Fruit fly (Drosophila melanogaster) whole organism, embryonic: ENCODE results near the gene gce.

Source experiments
- Adf1 ChIP-seq: fragments of 200-800 bp; sonication (Bioruptor generic); IDR thresholded peaks from 2 replicates; pipeline ENCODE4 v1.3.6; 2022; ENCODE audit warnings: missing biosample characterization, missing genetic modification characterization
- BEAF-32 ChIP-seq: fragments of 200-800 bp; sonication (Bioruptor generic); optimal IDR thresholded peaks from 3 replicates; lab custom pipeline; 2017; ENCODE audit warnings: missing biosample characterization, missing genetic modification characterization, mild to moderate bottlenecking, moderate library complexity, missing genetic modification reagents
- CG10147 ChIP-seq: fragments of 200-800 bp; sonication (Bioruptor generic); optimal IDR thresholded peaks from 2 replicates; lab custom pipeline; 2019; ENCODE audit warnings: missing biosample characterization, mild to moderate bottlenecking, missing genetic modification characterization, moderate library complexity
- CG13123 ChIP-seq: fragments of 200-800 bp; sonication (Bioruptor generic); optimal IDR thresholded peaks from 2 replicates; lab custom pipeline; 2016; ENCODE audit warnings: missing biosample characterization, missing genetic modification characterization
- CG14441 ChIP-seq: fragments of 200-800 bp; sonication (Bioruptor generic); IDR thresholded peaks from 2 replicates; pipeline ENCODE4 v1.3.6; 2022; ENCODE audit warnings: missing biosample characterization, missing genetic modification characterization
- CG1792 ChIP-seq: fragments of 200-800 bp; sonication (Bioruptor generic); optimal IDR thresholded peaks from 2 replicates; lab custom pipeline; 2016; ENCODE audit warnings: missing biosample characterization, missing genetic modification characterization
- CG18619 ChIP-seq: fragments of 200-800 bp; sonication (Bioruptor generic); optimal IDR thresholded peaks from 3 replicates; lab custom pipeline; 2017; ENCODE audit warnings: missing biosample characterization, mild to moderate bottlenecking, missing genetic modification characterization
- CG32532 ChIP-seq: fragments of 200-800 bp; sonication (Bioruptor generic); IDR thresholded peaks from 2 replicates; pipeline ENCODE4 v1.3.6; 2022; ENCODE audit warnings: missing biosample characterization, missing genetic modification characterization
- CG3726 ChIP-seq: fragments of 200-800 bp; sonication (Bioruptor generic); IDR thresholded peaks from 3 replicates; pipeline ENCODE4, ENCODE4 v1.3.6; 2022; ENCODE audit warnings: missing biosample characterization, missing genetic modification characterization
- CG3847 ChIP-seq: fragments of 200-800 bp; sonication (Bioruptor generic); IDR thresholded peaks from 2 replicates; pipeline ENCODE4 v1.3.6; 2022; ENCODE audit warnings: missing biosample characterization, missing genetic modification characterization
- CG4404 ChIP-seq: fragments of 200-800 bp; sonication (Bioruptor generic); IDR thresholded peaks from 2 replicates; pipeline ENCODE4 v1.3.6; 2022; ENCODE audit warnings: missing biosample characterization, missing genetic modification characterization
- CG5245 ChIP-seq: fragments of 200-800 bp; sonication (Bioruptor generic); optimal IDR thresholded peaks from 3 replicates; lab custom pipeline; 2016; ENCODE audit warnings: missing biosample characterization, missing genetic modification characterization
- CG8944 ChIP-seq: fragments of 200-800 bp; sonication (Bioruptor generic); optimal IDR thresholded peaks from 3 replicates; lab custom pipeline; 2016; ENCODE audit warnings: missing biosample characterization, missing genetic modification characterization
- E2f2 ChIP-seq: fragments of 200-800 bp; sonication (Bioruptor generic); IDR thresholded peaks from 2 replicates; pipeline ENCODE4 v1.3.6; 2022; ENCODE audit warnings: missing biosample characterization, missing genetic modification characterization
- Med ChIP-seq: fragments of 200-800 bp; sonication (Bioruptor generic); peaks from one replicate; lab custom pipeline; 2016; ENCODE audit warnings: missing biosample characterization, missing genetic modification characterization, mild to moderate bottlenecking, inconsistent platforms, moderate library complexity
- Meics ChIP-seq: fragments of 200-800 bp; sonication (Bioruptor generic); optimal IDR thresholded peaks from 2 replicates; lab custom pipeline; 2017; ENCODE audit warnings: missing biosample characterization, mild to moderate bottlenecking, missing genetic modification characterization
- Mes4 ChIP-seq: fragments of 200-800 bp; sonication (Bioruptor generic); optimal IDR thresholded peaks from 2 replicates; lab custom pipeline; 2016; ENCODE audit warnings: missing biosample characterization, missing genetic modification characterization
- NfI ChIP-seq: fragments of 200-800 bp; sonication (Bioruptor generic); optimal IDR thresholded peaks from 3 replicates; lab custom pipeline; 2018; ENCODE audit warnings: missing biosample characterization, mild to moderate bottlenecking, missing genetic modification characterization, moderate library complexity
- Oli ChIP-seq: fragments of 200-800 bp; sonication (Bioruptor generic); optimal IDR thresholded peaks from 2 replicates; lab custom pipeline; 2018; ENCODE audit warnings: missing biosample characterization, mild to moderate bottlenecking, missing genetic modification characterization, moderate library complexity
- Rx ChIP-seq: fragments of 200-800 bp; sonication (Bioruptor generic); IDR thresholded peaks from 2 replicates; pipeline ENCODE4 v1.3.6; 2022; ENCODE audit warnings: missing biosample characterization, missing genetic modification characterization
- Spps ChIP-seq: fragments of 200-800 bp; sonication (Bioruptor generic); optimal IDR thresholded peaks from 2 replicates; lab custom pipeline; 2018; ENCODE audit warnings: missing biosample characterization, mild to moderate bottlenecking, missing genetic modification characterization
- Sry-β ChIP-seq: fragments of 200-800 bp; sonication (Bioruptor generic); optimal IDR thresholded peaks from 2 replicates; lab custom pipeline; 2018; ENCODE audit warnings: missing biosample characterization, mild to moderate bottlenecking, missing genetic modification characterization, moderate library complexity
- abd-A ChIP-seq: fragments of 200-800 bp; sonication (Bioruptor generic); optimal IDR thresholded peaks from 3 replicates; lab custom pipeline; 2019; ENCODE audit warnings: missing biosample characterization, mild to moderate bottlenecking, missing genetic modification characterization, moderate library complexity
- ap ChIP-seq: fragments of 200-800 bp; sonication (Bioruptor generic); IDR thresholded peaks from 2 replicates; pipeline ENCODE4 v1.3.6; 2022; ENCODE audit warnings: missing biosample characterization, missing genetic modification characterization
- bbx ChIP-seq: fragments of 200-800 bp; sonication (Bioruptor generic); IDR thresholded peaks from 2 replicates; pipeline ENCODE4 v1.3.6; 2022; ENCODE audit warnings: missing biosample characterization, missing genetic modification characterization; ENCODE audit not compliant: partially characterized antibody
- cas ChIP-seq: fragments of 200-800 bp; sonication (Bioruptor generic); IDR thresholded peaks from 2 replicates; pipeline ENCODE4 v1.3.6; 2022; ENCODE audit warnings: missing biosample characterization, missing genetic modification characterization
- chif ChIP-seq, 2 experiments: fragments of 200-800 bp; sonication (Bioruptor generic); optimal IDR thresholded peaks; 3 replicates each; lab custom pipeline; 2016; ENCODE audit warnings: missing biosample characterization in 2 of 2, missing genetic modification characterization in 2 of 2
- da ChIP-seq: fragments of 200-800 bp; sonication (Bioruptor generic); optimal IDR thresholded peaks from 2 replicates; lab custom pipeline; 2016; ENCODE audit warnings: missing biosample characterization, missing genetic modification characterization
- hb ChIP-seq: fragments of 200-800 bp; sonication (Bioruptor generic); IDR thresholded peaks from 3 replicates; pipeline ENCODE4 v1.3.6; 2022; ENCODE audit warnings: missing biosample characterization, missing genetic modification characterization; ENCODE audit not compliant: partially characterized antibody
- insv ChIP-seq, 2 experiments: fragments of 200-800 bp; sonication (Bioruptor generic); optimal IDR thresholded peaks; 3 replicates each; lab custom pipeline; 2016 to 2018; ENCODE audit warnings: missing biosample characterization in 2 of 2, missing genetic modification characterization in 2 of 2
- jing ChIP-seq: fragments of 200-800 bp; sonication (Bioruptor generic); optimal IDR thresholded peaks from 2 replicates; lab custom pipeline; 2018; ENCODE audit warnings: missing biosample characterization, mild to moderate bottlenecking, missing genetic modification characterization
- kni ChIP-seq: fragments of 200-800 bp; sonication (Bioruptor generic); optimal IDR thresholded peaks from 3 replicates; lab custom pipeline; 2017; ENCODE audit warnings: mild to moderate bottlenecking, missing biosample characterization, missing genetic modification reagents, missing genetic modification characterization
- knrl ChIP-seq: fragments of 200-800 bp; sonication (Bioruptor generic); IDR thresholded peaks from 3 replicates; pipeline ENCODE4 v1.3.6; 2022; ENCODE audit warnings: missing biosample characterization, missing genetic modification characterization; ENCODE audit not compliant: partially characterized antibody
- luna ChIP-seq: fragments of 200-800 bp; sonication (Bioruptor generic); optimal IDR thresholded peaks from 2 replicates; lab custom pipeline; 2016; ENCODE audit warnings: missing biosample characterization, missing genetic modification characterization
- nerfin-2 ChIP-seq: fragments of 200-800 bp; sonication (Bioruptor generic); IDR thresholded peaks from 2 replicates; pipeline ENCODE4 v1.3.6; 2022; ENCODE audit warnings: missing biosample characterization, missing genetic modification characterization; ENCODE audit not compliant: partially characterized antibody
- org-1 ChIP-seq: fragments of 200-800 bp; sonication (Bioruptor generic); optimal IDR thresholded peaks from 2 replicates; lab custom pipeline; 2017; ENCODE audit warnings: missing biosample characterization, missing genetic modification characterization
- p53 ChIP-seq: fragments of 200-800 bp; sonication (Bioruptor generic); optimal IDR thresholded peaks from 2 replicates; lab custom pipeline; 2016; ENCODE audit warnings: missing biosample characterization, missing genetic modification characterization
- repo ChIP-seq: fragments of 200-800 bp; sonication (Bioruptor generic); optimal IDR thresholded peaks from 2 replicates; lab custom pipeline; 2016; ENCODE audit warnings: missing biosample characterization, missing genetic modification characterization
- slbo ChIP-seq: fragments of 200-800 bp; sonication (Bioruptor generic); IDR thresholded peaks from 2 replicates; pipeline ENCODE4 v1.3.6; 2022; ENCODE audit warnings: missing biosample characterization, missing genetic modification characterization
- slou ChIP-seq: fragments of 200-800 bp; sonication (Bioruptor generic); optimal IDR thresholded peaks from 3 replicates; lab custom pipeline; 2016; ENCODE audit warnings: missing biosample characterization, missing genetic modification characterization
- stc ChIP-seq: fragments of 200-800 bp; sonication (Bioruptor generic); IDR thresholded peaks from 2 replicates; pipeline ENCODE4 v1.3.6; 2022; ENCODE audit warnings: missing biosample characterization, missing genetic modification characterization
- tio ChIP-seq: fragments of 200-800 bp; sonication (Bioruptor generic); optimal IDR thresholded peaks from 2 replicates; lab custom pipeline; 2017; ENCODE audit warnings: missing biosample characterization, missing genetic modification characterization, inconsistent platforms
- tna ChIP-seq: fragments of 200-800 bp; sonication (Bioruptor generic); IDR thresholded peaks from 2 replicates; pipeline ENCODE4 v1.3.6; 2022; ENCODE audit warnings: missing biosample characterization, missing genetic modification characterization; ENCODE audit not compliant: partially characterized antibody
- toy ChIP-seq: fragments of 200-800 bp; sonication (Bioruptor generic); IDR thresholded peaks from 2 replicates; pipeline ENCODE4 v1.3.6; 2022; ENCODE audit warnings: missing biosample characterization, missing genetic modification characterization
- ttk ChIP-seq: fragments of 200-800 bp; sonication (Bioruptor generic); IDR thresholded peaks from 2 replicates; pipeline ENCODE4 v2.1.2; 2022; ENCODE audit warnings: missing biosample characterization, missing genetic modification characterization
- vfl ChIP-seq: fragments of 200-800 bp; sonication (Bioruptor generic); optimal IDR thresholded peaks from 2 replicates; lab custom pipeline; 2016; ENCODE audit warnings: missing biosample characterization, missing genetic modification characterization
- vnd ChIP-seq: fragments of 200-800 bp; sonication (Bioruptor generic); IDR thresholded peaks from 3 replicates; pipeline ENCODE4 v1.3.6; 2022; ENCODE audit warnings: missing biosample characterization, missing genetic modification characterization; ENCODE audit not compliant: partially characterized antibody
- yki ChIP-seq: fragments of >200 bp; optimal IDR thresholded peaks from 3 replicates; lab custom pipeline; 2018
- z ChIP-seq: fragments of 200-800 bp; sonication (Bioruptor generic); IDR thresholded peaks from 3 replicates; pipeline ENCODE4 v1.3.6; 2022; ENCODE audit warnings: missing biosample characterization, missing genetic modification characterization
- zf30C ChIP-seq: fragments of 200-800 bp; sonication (Bioruptor generic); optimal IDR thresholded peaks from 3 replicates; lab custom pipeline; 2018; ENCODE audit warnings: missing biosample characterization, mild to moderate bottlenecking, missing genetic modification characterization

Gene gce

dm6 chrX:15312074-15312881 lies 14.7 kb downstream of the gce start (continued):
- TF ChIP-seq bbx (GFP tag; lab: Robert Waterston, UW) (no peak), BEAF-32 (no peak), Oli (tag; lab: Kevin White, UChicago) (peak; percentile 41), vfl (GFP tag; lab: Kevin White, UChicago) (no peak), yki (lab: Kevin White, UChicago) (no peak), CG3847 (GFP tag; lab: Robert Waterston, UW) (no peak), tio (no peak), tna (GFP tag; lab: Robert Waterston, UW) (no peak), slou (GFP tag; lab: Kevin White, UChicago) (no peak), nerfin-2 (GFP tag; lab: Robert Waterston, UW) (no peak), E2f2 (GFP tag; lab: Robert Waterston, UW) (no peak), CG14441 (GFP tag; lab: Robert Waterston, UW) (peak; percentile 50), stc (GFP tag; lab: Robert Waterston, UW) (peak; percentile 49; the same call in 1 of the 2 replicates), CG18619 (GFP tag; lab: Kevin White, UChicago) (peak; percentile 5), ttk (GFP tag; lab: Robert Waterston, UW) (peak; percentile 40; the same call in 1 of the 2 replicates), slbo (GFP tag; lab: Robert Waterston, UW) (peak; percentile 47; the same call in 1 of the 2 replicates), CG32532 (GFP tag; lab: Robert Waterston, UW) (no peak), CG8944 (no peak), Meics (GFP tag; lab: Kevin White, UChicago) (peak; percentile 13), NfI (GFP tag; lab: Kevin White, UChicago) (no peak), zf30C (GFP tag; lab: Kevin White, UChicago) (no peak), toy (GFP tag; lab: Robert Waterston, UW) (no peak), da (GFP tag; lab: Kevin White, UChicago) (no peak), z (no peak), Rx (GFP tag; lab: Robert Waterston, UW) (no peak), CG10147 (GFP tag; lab: Kevin White, UChicago) (peak; percentile 10), knrl (GFP tag; lab: Robert Waterston, UW) (no peak), Med (GFP tag; lab: Kevin White, UChicago) (peak; percentile 46), cas (GFP tag; lab: Robert Waterston, UW) (no peak), vnd (GFP tag; lab: Robert Waterston, UW) (no peak), hb (GFP tag; lab: Robert Waterston, UW) (no peak), CG13123 (no peak), repo (GFP tag; lab: Kevin White, UChicago) (no peak), chif (GFP tag; optimal IDR thresholded peaks at IDR 0.05; lab: Kevin White, UChicago) (no peak), Mes4 (GFP tag; lab: Kevin White, UChicago) (no peak), Sry-β (no peak), p53 (GFP tag; lab: Kevin White, UChicago) (no peak), ap (GFP tag; lab: Robert Waterston, UW) (no peak), abd-A (no peak), Spps (tag; lab: Kevin White, UChicago) (no peak), Adf1 (GFP tag; lab: Robert Waterston, UW) (no peak), kni (GFP tag; lab: Kevin White, UChicago) (no peak), CG4404 (GFP tag; lab: Robert Waterston, UW) (no peak), jing (no peak), CG3726 (0 out of 3 replicates have a peak, but pooled peaks have one; percentile 16), CG5245 (GFP tag; lab: Kevin White, UChicago) (no peak), CG1792 (GFP tag; lab: Kevin White, UChicago) (no peak), luna (no peak), insv (GFP tag; optimal IDR thresholded peaks at IDR 0.05; lab: Kevin White, UChicago) (no peak), org-1 (peak; percentile 35)
